Fruit fly (Drosophila melanogaster) whole organism, embryonic: Measurements from ENCODE around the gene Chpf.
A peak's percentile ranks its signal among the peaks of the same experiment; 100 is the strongest.

Experiments
- CG11247 ChIP-seq: fragments of 200-800 bp; sonication (Bioruptor generic); IDR thresholded peaks from 2 replicates; pipeline ENCODE4 v1.3.6; 2022; ENCODE audit warnings: missing biosample characterization, missing genetic modification characterization
- CG11560 ChIP-seq: fragments of 200-800 bp; sonication (Bioruptor generic); IDR thresholded peaks from 3 replicates; pipeline ENCODE4 v1.3.6; 2022; ENCODE audit warnings: missing biosample characterization, missing genetic modification characterization
- CG12104 ChIP-seq: fragments of 200-800 bp; sonication (Bioruptor generic); optimal IDR thresholded peaks from 3 replicates; lab custom pipeline; 2016; ENCODE audit warnings: missing biosample characterization, missing genetic modification characterization
- CG12299 ChIP-seq: fragments of 200-800 bp; sonication (Bioruptor generic); optimal IDR thresholded peaks from 2 replicates; lab custom pipeline; 2018; ENCODE audit warnings: missing biosample characterization, mild to moderate bottlenecking, missing genetic modification characterization
- CG13123 ChIP-seq: fragments of 200-800 bp; sonication (Bioruptor generic); optimal IDR thresholded peaks from 2 replicates; lab custom pipeline; 2016; ENCODE audit warnings: missing biosample characterization, missing genetic modification characterization
- CG14441 ChIP-seq: fragments of 200-800 bp; sonication (Bioruptor generic); IDR thresholded peaks from 2 replicates; pipeline ENCODE4 v1.3.6; 2022; ENCODE audit warnings: missing biosample characterization, missing genetic modification characterization
- CG1647 ChIP-seq: fragments of 200-800 bp; sonication (Bioruptor generic); optimal IDR thresholded peaks from 3 replicates; lab custom pipeline; 2016; ENCODE audit warnings: missing biosample characterization, missing genetic modification characterization
- CG16779 ChIP-seq: fragments of 200-800 bp; sonication (Bioruptor generic); IDR thresholded peaks from 2 replicates; pipeline ENCODE4 v1.3.6; 2022; ENCODE audit warnings: missing biosample characterization, missing genetic modification characterization
- CG17361 ChIP-seq: fragments of 200-800 bp; sonication (Bioruptor generic); IDR thresholded peaks from 3 replicates; pipeline ENCODE4 v1.3.6; 2022; ENCODE audit warnings: missing biosample characterization, missing genetic modification characterization
- CG2116 ChIP-seq: fragments of 200-800 bp; sonication (Bioruptor generic); optimal IDR thresholded peaks from 3 replicates; lab custom pipeline; 2018; ENCODE audit warnings: missing biosample characterization, mild to moderate bottlenecking, missing genetic modification characterization
- CG30020 ChIP-seq: fragments of 200-800 bp; optimal IDR thresholded peaks from 2 replicates; lab custom pipeline; 2019; ENCODE audit warnings: missing biosample characterization, mild to moderate bottlenecking, missing genetic modification characterization, moderate library complexity
- CG30403 ChIP-seq: fragments of 200-800 bp; sonication (Bioruptor generic); optimal IDR thresholded peaks from 3 replicates; lab custom pipeline; 2016; ENCODE audit warnings: missing biosample characterization, missing genetic modification characterization
- CG31441 ChIP-seq: fragments of 200-800 bp; sonication (Bioruptor generic); IDR thresholded peaks from 2 replicates; pipeline ENCODE4 v1.3.6; 2022; ENCODE audit warnings: missing biosample characterization, missing genetic modification characterization
- CG3838 ChIP-seq: fragments of 200-800 bp; sonication (Bioruptor generic); optimal IDR thresholded peaks from 3 replicates; lab custom pipeline; 2016; ENCODE audit warnings: missing biosample characterization, missing genetic modification characterization
- CG4707 ChIP-seq: fragments of 200-800 bp; sonication (Bioruptor generic); optimal IDR thresholded peaks from 2 replicates; lab custom pipeline; 2018; ENCODE audit warnings: missing biosample characterization, mild to moderate bottlenecking, missing genetic modification characterization, moderate library complexity
- CG7839 ChIP-seq: fragments of 200-800 bp; sonication (Bioruptor generic); optimal IDR thresholded peaks from 3 replicates; lab custom pipeline; 2018; ENCODE audit warnings: missing biosample characterization, mild to moderate bottlenecking, missing genetic modification characterization, moderate library complexity
- CG9215 ChIP-seq: fragments of 200-800 bp; sonication (Bioruptor generic); IDR thresholded peaks from 2 replicates; pipeline ENCODE4 v1.3.6; 2022; ENCODE audit warnings: missing biosample characterization, missing genetic modification characterization
- Dfd ChIP-seq, 2 experiments: fragments of >200 bp; optimal IDR thresholded peaks; 2 replicates each; lab custom pipeline; 2017; ENCODE audit warnings: missing biosample characterization in 2 of 2, missing genetic modification characterization in 2 of 2
- Dll ChIP-seq: fragments of 200-800 bp; sonication (Bioruptor generic); IDR thresholded peaks from 4 replicates; pipeline ENCODE4 v1.3.6; 2022; ENCODE audit warnings: missing biosample characterization, missing genetic modification characterization; ENCODE audit not compliant: partially characterized antibody
- Dref ChIP-seq: fragments of 200-800 bp; sonication (Bioruptor generic); IDR thresholded peaks from 2 replicates; pipeline ENCODE4 v1.3.6; 2022; ENCODE audit warnings: missing biosample characterization, missing genetic modification characterization
- HLH4C ChIP-seq: fragments of 200-800 bp; sonication (Bioruptor generic); IDR thresholded peaks from 3 replicates; pipeline ENCODE4 v1.3.6; 2022; ENCODE audit warnings: missing biosample characterization, missing genetic modification characterization; ENCODE audit not compliant: partially characterized antibody
- Lim3 ChIP-seq: fragments of 200-800 bp; sonication (Bioruptor generic); IDR thresholded peaks from 2 replicates; pipeline ENCODE4 v1.3.6; 2022; ENCODE audit warnings: missing biosample characterization, missing genetic modification characterization
- Mes4 ChIP-seq: fragments of 200-800 bp; sonication (Bioruptor generic); optimal IDR thresholded peaks from 2 replicates; lab custom pipeline; 2016; ENCODE audit warnings: missing biosample characterization, missing genetic modification characterization
- NK7.1 ChIP-seq: fragments of 200-800 bp; sonication (Bioruptor generic); optimal IDR thresholded peaks from 3 replicates; lab custom pipeline; 2016; ENCODE audit warnings: missing biosample characterization, missing genetic modification characterization
- Opbp ChIP-seq: fragments of 200-800 bp; sonication (Bioruptor generic); IDR thresholded peaks from 3 replicates; pipeline ENCODE4 v1.3.6; 2022; ENCODE audit warnings: missing biosample characterization, missing genetic modification characterization; ENCODE audit not compliant: partially characterized antibody
- Side ChIP-seq: fragments of 200-800 bp; sonication (Bioruptor generic); optimal IDR thresholded peaks from 2 replicates; lab custom pipeline; 2016; ENCODE audit warnings: missing biosample characterization, missing genetic modification characterization
- Sry-β ChIP-seq: fragments of 200-800 bp; sonication (Bioruptor generic); optimal IDR thresholded peaks from 2 replicates; lab custom pipeline; 2018; ENCODE audit warnings: missing biosample characterization, mild to moderate bottlenecking, missing genetic modification characterization, moderate library complexity
- ab ChIP-seq: fragments of 200-800 bp; sonication (Bioruptor generic); optimal IDR thresholded peaks from 2 replicates; lab custom pipeline; 2016; ENCODE audit warnings: missing biosample characterization, missing genetic modification characterization
- ara ChIP-seq: fragments of 200-800 bp; sonication (Bioruptor generic); IDR thresholded peaks from 2 replicates; pipeline ENCODE4 v1.3.6; 2022; ENCODE audit warnings: missing biosample characterization, missing genetic modification characterization
- ase ChIP-seq: fragments of 200-800 bp; sonication (Bioruptor generic); IDR thresholded peaks from 3 replicates; pipeline ENCODE4 v1.3.6; 2022; ENCODE audit warnings: missing biosample characterization, missing genetic modification characterization
- bbx ChIP-seq: fragments of 200-800 bp; sonication (Bioruptor generic); IDR thresholded peaks from 2 replicates; pipeline ENCODE4 v1.3.6; 2022; ENCODE audit warnings: missing biosample characterization, missing genetic modification characterization; ENCODE audit not compliant: partially characterized antibody
- btn ChIP-seq: fragments of 200-800 bp; sonication (Bioruptor generic); optimal IDR thresholded peaks from 2 replicates; lab custom pipeline; 2016; ENCODE audit warnings: missing biosample characterization, missing genetic modification characterization
- cad ChIP-seq: fragments of >200 bp; optimal IDR thresholded peaks from 2 replicates; lab custom pipeline; 2017; ENCODE audit warnings: missing biosample characterization, missing genetic modification characterization
- dimm ChIP-seq: fragments of 200-800 bp; sonication (Bioruptor generic); IDR thresholded peaks from 2 replicates; pipeline ENCODE4 v1.3.6; 2022; ENCODE audit warnings: missing biosample characterization, missing genetic modification characterization
- dysf ChIP-seq: fragments of 200-800 bp; sonication (Bioruptor generic); IDR thresholded peaks from 3 replicates; pipeline ENCODE4 v1.3.6; 2022; ENCODE audit warnings: missing biosample characterization, missing genetic modification characterization
- gem ChIP-seq: fragments of 200-800 bp; sonication (Bioruptor generic); optimal IDR thresholded peaks from 2 replicates; lab custom pipeline; 2019; ENCODE audit warnings: missing biosample characterization, mild to moderate bottlenecking, missing genetic modification characterization, moderate library complexity
- gfzf ChIP-seq: fragments of 200-800 bp; sonication (Bioruptor generic); optimal IDR thresholded peaks from 2 replicates; lab custom pipeline; 2016; ENCODE audit warnings: missing biosample characterization, mild to moderate bottlenecking, missing genetic modification characterization, moderate library complexity
- gsb ChIP-seq: fragments of 200-800 bp; sonication (Bioruptor generic); IDR thresholded peaks from 2 replicates; pipeline ENCODE4 v1.3.6; 2022; ENCODE audit warnings: missing biosample characterization, missing genetic modification characterization
- hb ChIP-seq: fragments of 200-800 bp; sonication (Bioruptor generic); IDR thresholded peaks from 3 replicates; pipeline ENCODE4 v1.3.6; 2022; ENCODE audit warnings: missing biosample characterization, missing genetic modification characterization; ENCODE audit not compliant: partially characterized antibody
- maf-S ChIP-seq: fragments of 200-800 bp; sonication (Bioruptor generic); optimal IDR thresholded peaks from 2 replicates; lab custom pipeline; 2016; ENCODE audit warnings: missing biosample characterization, missing genetic modification characterization
- pan ChIP-seq, 4 experiments: fragments of >200 bp in 3 of 4; fragments of 200-800 bp in 1 of 4; sonication (Bioruptor generic) in 1 of 4; optimal IDR thresholded peaks in 3 of 4; IDR thresholded peaks in 1 of 4; 2 replicates each; pipeline versions ENCODE4 v1.3.6 to Lab custom; 2017 to 2022; ENCODE audit warnings: missing biosample characterization in 2 of 4, missing genetic modification characterization in 2 of 4, mixed read lengths in 1 of 4
- pb ChIP-seq: fragments of 200-800 bp; sonication (Bioruptor generic); optimal IDR thresholded peaks from 3 replicates; lab custom pipeline; 2016; ENCODE audit warnings: missing biosample characterization, missing genetic modification characterization
- run ChIP-seq: fragments of 200-800 bp; sonication (Bioruptor generic); optimal IDR thresholded peaks from 3 replicates; lab custom pipeline; 2018; ENCODE audit warnings: missing biosample characterization, mild to moderate bottlenecking, missing genetic modification characterization
- sisA ChIP-seq: fragments of 200-800 bp; sonication (Bioruptor generic); IDR thresholded peaks from 2 replicates; pipeline ENCODE4 v1.3.6; 2022; ENCODE audit warnings: missing biosample characterization, missing genetic modification characterization
- slou ChIP-seq: fragments of 200-800 bp; sonication (Bioruptor generic); optimal IDR thresholded peaks from 3 replicates; lab custom pipeline; 2016; ENCODE audit warnings: missing biosample characterization, missing genetic modification characterization
- tll ChIP-seq, 2 experiments: fragments of 200-800 bp in 1 of 2; fragments of >200 bp in 1 of 2; sonication (Bioruptor generic) in 1 of 2; optimal IDR thresholded peaks; 2 replicates each; lab custom pipeline; 2017 to 2019; ENCODE audit warnings: missing biosample characterization in 2 of 2, missing genetic modification characterization in 2 of 2, mild to moderate bottlenecking in 1 of 2, moderate library complexity in 1 of 2
- tna ChIP-seq: fragments of 200-800 bp; sonication (Bioruptor generic); IDR thresholded peaks from 2 replicates; pipeline ENCODE4 v1.3.6; 2022; ENCODE audit warnings: missing biosample characterization, missing genetic modification characterization; ENCODE audit not compliant: partially characterized antibody
- tup ChIP-seq: fragments of 200-800 bp; sonication (Bioruptor generic); optimal IDR thresholded peaks from 2 replicates; lab custom pipeline; 2016; ENCODE audit warnings: missing biosample characterization, mild to moderate bottlenecking, missing genetic modification characterization, moderate library complexity

Gene Chpf

DNA sequence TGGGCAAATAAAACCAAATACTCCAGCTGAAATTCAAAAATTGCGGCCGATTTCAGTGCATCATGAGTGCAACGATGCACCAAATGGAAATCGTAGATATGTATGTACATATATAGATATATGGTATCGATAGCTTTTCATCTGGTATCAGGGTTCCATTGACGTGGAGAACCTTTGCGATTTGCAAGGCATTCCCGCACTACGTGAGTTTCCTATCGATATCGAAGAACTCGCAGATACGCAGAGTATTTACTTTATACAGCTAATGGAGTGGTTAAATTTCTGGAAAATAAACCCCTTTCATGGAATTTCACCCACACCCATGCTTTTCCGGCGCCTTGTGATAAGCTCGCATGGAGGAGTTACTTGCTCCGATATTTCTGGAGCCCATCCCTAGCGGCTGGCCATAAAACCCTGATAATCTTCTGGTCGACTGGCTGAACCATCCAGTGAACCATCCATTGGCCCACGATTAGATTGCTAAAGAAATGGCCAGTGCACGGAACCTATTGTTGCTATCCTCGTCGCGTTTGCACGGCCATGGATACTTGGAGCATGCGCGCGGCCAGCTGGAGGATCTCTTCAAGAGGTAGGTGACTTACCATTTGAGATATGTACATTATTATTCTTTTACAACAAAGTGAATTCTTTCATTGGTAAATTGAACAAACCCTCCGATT, 18.0 kb downstream of the Chpf start, which contains the start of gene CG2200 (continued):
- no peak for TF ChIP-seq tll (GFP tag; optimal IDR thresholded peaks at IDR 0.05; lab: Kevin White, UChicago)
- TF ChIP-seq sisA (GFP tag; lab: Robert Waterston, UW): peak; percentile 36; the same call in 1 of the 2 replicates
- TF ChIP-seq dysf: peak; percentile 55; the same call in 2 of the 3 replicates
- TF ChIP-seq CG16779 (GFP tag; lab: Robert Waterston, UW): no peak
- TF ChIP-seq Dll (GFP tag; lab: Robert Waterston, UW): peak; percentile 89
- no peak for TF ChIP-seq pan (optimal IDR thresholded peaks at IDR 0.05; lab: Kevin White, UChicago)
- peak in 1 of 2 experiments; percentile 51 for TF ChIP-seq pan (GFP tag; optimal IDR thresholded peaks at IDR 0.05 in 1 of 2, IDR thresholded peaks at IDR 0.05 in 1 of 2)
- TF ChIP-seq ase (GFP tag; lab: Robert Waterston, UW): no peak
- TF ChIP-seq CG31441 (GFP tag; lab: Robert Waterston, UW): no peak
- no peak for TF ChIP-seq Side (GFP tag; lab: Kevin White, UChicago)
- peak; percentile 21 for TF ChIP-seq CG7839 (tag; lab: Kevin White, UChicago)
- TF ChIP-seq dimm (GFP tag; lab: Robert Waterston, UW): no peak
- TF ChIP-seq Mes4 (GFP tag; lab: Kevin White, UChicago): no peak
- TF ChIP-seq NK7.1 (GFP tag; lab: Kevin White, UChicago): no peak
- TF ChIP-seq CG4707: no peak
- peak; percentile 68 for TF ChIP-seq Dref
- peak; percentile 77; the same call in 1 of the 2 replicates for TF ChIP-seq tna (GFP tag; lab: Robert Waterston, UW)
- peak; percentile 13 for TF ChIP-seq cad (GFP tag; lab: Kevin White, UChicago)
- TF ChIP-seq pb (GFP tag; lab: Kevin White, UChicago): no peak
- peak; percentile 87 for TF ChIP-seq hb (GFP tag; lab: Robert Waterston, UW)
- no peak for TF ChIP-seq Lim3 (GFP tag; lab: Robert Waterston, UW)
- TF ChIP-seq, all 482 proteins: peak for 189

DNA sequence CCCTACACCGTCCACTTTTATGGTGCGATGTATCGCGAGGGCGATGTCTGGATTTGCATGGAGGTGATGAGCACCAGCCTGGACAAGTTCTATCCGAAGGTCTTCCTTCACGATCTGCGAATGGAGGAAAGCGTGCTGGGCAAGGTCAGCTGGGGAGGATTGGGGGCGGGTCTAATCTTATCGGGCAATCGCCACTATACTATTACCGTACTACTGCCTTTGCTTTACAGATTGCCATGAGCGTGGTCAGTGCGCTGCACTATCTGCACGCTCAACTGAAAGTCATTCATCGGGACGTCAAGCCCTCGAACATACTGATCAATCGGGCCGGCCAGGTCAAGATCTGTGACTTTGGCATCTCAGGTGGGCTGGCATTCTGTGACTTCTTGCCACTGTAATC, 20.4 kb downstream of the Chpf start:
- TF ChIP-seq CG30403 (no peak), CG14441 (GFP tag; lab: Robert Waterston, UW) (no peak), btn (no peak), CG3838 (no peak), maf-S (GFP tag; lab: Kevin White, UChicago) (no peak), Dfd (GFP tag; optimal IDR thresholded peaks at IDR 0.05; lab: Kevin White, UChicago) (no peak), Sry-β (GFP tag; lab: Kevin White, UChicago) (no peak), ara (GFP tag; lab: Robert Waterston, UW) (no peak), HLH4C (GFP tag; lab: Robert Waterston, UW) (no peak), slou (GFP tag; lab: Kevin White, UChicago) (no peak), CG13123 (GFP tag; lab: Kevin White, UChicago) (no peak), tup (no peak), CG1647 (GFP tag; lab: Kevin White, UChicago) (no peak)
- TF ChIP-seq, all 482 proteins: peak for 0

- peak; percentile 89 for TF ChIP-seq bbx (GFP tag; lab: Robert Waterston, UW)
- no peak for TF ChIP-seq CG9215 (GFP tag; lab: Robert Waterston, UW)
- TF ChIP-seq gem (tag; lab: Kevin White, UChicago): peak; percentile 2
- peak; percentile 77 for TF ChIP-seq CG2116
- TF ChIP-seq ab (GFP tag; lab: Kevin White, UChicago): no peak
- TF ChIP-seq run (tag; lab: Kevin White, UChicago): no peak
- peak; percentile 29 for TF ChIP-seq gfzf (GFP tag; lab: Kevin White, UChicago)
- TF ChIP-seq CG17361 (GFP tag; lab: Robert Waterston, UW): no peak
- TF ChIP-seq gsb: no peak
- TF ChIP-seq CG11560 (tag; lab: Robert Waterston, UW): no peak
- no peak for TF ChIP-seq CG30020 (tag; lab: Kevin White, UChicago)
- no peak for TF ChIP-seq CG12299 (tag; lab: Kevin White, UChicago)
- TF ChIP-seq CG11247 (GFP tag; lab: Robert Waterston, UW): no peak
- TF ChIP-seq Opbp (GFP tag; lab: Robert Waterston, UW): peak; percentile 88
- no peak for TF ChIP-seq CG12104 (GFP tag; lab: Kevin White, UChicago)
Measured at dm6 chrX:13090656-13091261, 21.5 kb downstream of the Chpf start, which contains the start of gene lic. lic (plus strand) TSS chrX:13091145.
